Fruit fly (Drosophila melanogaster) whole organism, adult: ENCODE data around the gene CG10185.

Experiments used
- CG11617 ChIP-seq: fragments of 200-800 bp; sonication (Bioruptor generic); optimal IDR thresholded peaks from 2 replicates; lab custom pipeline; 2017; ENCODE audit warnings: mild to moderate bottlenecking, missing biosample characterization, missing genetic modification reagents, missing genetic modification characterization
- CG12768 ChIP-seq: fragments of 200-800 bp; sonication (Bioruptor generic); optimal IDR thresholded peaks from 2 replicates; lab custom pipeline; 2017; ENCODE audit warnings: missing biosample characterization, missing genetic modification characterization, mild to moderate bottlenecking, moderate library complexity, missing genetic modification reagents
- CG14711 ChIP-seq: fragments of 200-800 bp; sonication (Bioruptor generic); optimal IDR thresholded peaks from 2 replicates; lab custom pipeline; 2018; ENCODE audit warnings: missing biosample characterization, mild to moderate bottlenecking, missing genetic modification characterization, moderate library complexity
- CG1620 ChIP-seq: fragments of 200-800 bp; sonication (Bioruptor generic); optimal IDR thresholded peaks from 2 replicates; lab custom pipeline; 2016; ENCODE audit warnings: missing biosample characterization, missing genetic modification characterization
- CG33017 ChIP-seq: fragments of 200-800 bp; sonication (Bioruptor generic); optimal IDR thresholded peaks from 2 replicates; lab custom pipeline; 2018; ENCODE audit warnings: missing biosample characterization, mild to moderate bottlenecking, missing genetic modification characterization, moderate library complexity
- CG5204 ChIP-seq: fragments of 200-800 bp; sonication (Bioruptor generic); optimal IDR thresholded peaks from 2 replicates; lab custom pipeline; 2016; ENCODE audit warnings: missing biosample characterization, missing genetic modification characterization
- CG7045 ChIP-seq: fragments of 200-800 bp; sonication (Bioruptor generic); optimal IDR thresholded peaks from 2 replicates; lab custom pipeline; 2017; ENCODE audit warnings: missing biosample characterization, mild to moderate bottlenecking, missing genetic modification characterization
- CG7101 ChIP-seq: fragments of 200-800 bp; sonication (Bioruptor generic); optimal IDR thresholded peaks from 2 replicates; lab custom pipeline; 2018; ENCODE audit warnings: missing biosample characterization, mild to moderate bottlenecking, missing genetic modification characterization, moderate library complexity
- Clk ChIP-seq: fragments of 200-800 bp; sonication (Bioruptor generic); optimal IDR thresholded peaks from 2 replicates; lab custom pipeline; 2017; ENCODE audit warnings: missing biosample characterization, missing genetic modification characterization
- Crg-1 ChIP-seq: fragments of 200-800 bp; sonication (Bioruptor generic); optimal IDR thresholded peaks from 2 replicates; lab custom pipeline; 2016; ENCODE audit warnings: missing biosample characterization, missing genetic modification characterization
- Hr96 ChIP-seq: fragments of 200-800 bp; sonication (Bioruptor generic); optimal IDR thresholded peaks from 2 replicates; lab custom pipeline; 2016; ENCODE audit warnings: missing biosample characterization, missing genetic modification characterization
- Mnt ChIP-seq: fragments of 200-800 bp; sonication (Bioruptor generic); optimal IDR thresholded peaks from 2 replicates; lab custom pipeline; 2016; ENCODE audit warnings: missing biosample characterization, mild to moderate bottlenecking, missing genetic modification characterization
- bab1 ChIP-seq: fragments of 200-800 bp; sonication (Bioruptor generic); optimal IDR thresholded peaks from 3 replicates; lab custom pipeline; 2019; ENCODE audit warnings: missing biosample characterization, mild to moderate bottlenecking, missing genetic modification characterization, moderate library complexity
- cic ChIP-seq: fragments of 200-800 bp; sonication (Bioruptor generic); optimal IDR thresholded peaks from 2 replicates; lab custom pipeline; 2017; ENCODE audit warnings: missing biosample characterization, mild to moderate bottlenecking, missing genetic modification characterization, moderate library complexity
- cnc ChIP-seq, 2 experiments: fragments of >200 bp; optimal IDR thresholded peaks; 2 replicates each; lab custom pipeline; 2017
- kay ChIP-seq: fragments of 200-800 bp; sonication (Bioruptor generic); peaks from one replicate; lab custom pipeline; 2016; ENCODE audit warnings: missing biosample characterization, missing genetic modification characterization, borderline replicate concordance
- ovo ChIP-seq: fragments of 200-800 bp; sonication (Bioruptor generic); optimal IDR thresholded peaks from 2 replicates; lab custom pipeline; 2016; ENCODE audit warnings: missing biosample characterization, missing genetic modification characterization
- pad ChIP-seq: fragments of 200-800 bp; sonication (Bioruptor generic); optimal IDR thresholded peaks from 3 replicates; lab custom pipeline; 2017; ENCODE audit warnings: missing biosample characterization, missing genetic modification characterization, mild to moderate bottlenecking, moderate library complexity, missing genetic modification reagents
- tj ChIP-seq: fragments of 200-800 bp; sonication (Bioruptor generic); optimal IDR thresholded peaks from 3 replicates; lab custom pipeline; 2017; ENCODE audit warnings: missing biosample characterization, mild to moderate bottlenecking, missing genetic modification characterization, moderate library complexity
- toe ChIP-seq: fragments of 200-800 bp; sonication (Bioruptor generic); optimal IDR thresholded peaks from 2 replicates; lab custom pipeline; 2016; ENCODE audit warnings: missing biosample characterization, missing genetic modification characterization

The CG10185 gene

DNA sequence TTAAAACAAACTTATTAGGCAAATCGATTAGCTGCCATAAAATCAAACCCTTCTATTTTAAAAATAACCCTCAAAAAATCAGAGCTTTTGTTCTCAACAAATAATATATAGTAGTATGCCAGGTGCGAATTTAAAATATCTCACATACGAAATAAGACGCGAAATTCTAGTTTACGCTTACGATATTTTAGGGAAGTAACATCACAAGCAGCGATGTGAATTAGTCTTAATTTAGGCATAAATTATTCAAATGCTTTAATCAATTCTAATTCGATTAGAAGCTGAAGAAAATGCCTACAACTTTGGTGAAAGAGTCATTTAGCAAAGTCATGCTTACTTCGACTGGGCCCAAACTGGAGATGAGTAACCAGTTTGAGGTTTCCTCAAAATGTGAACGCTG, 16.2 kb upstream of the CG10185 start, which contains the start of gene sxe2:
TSS of gene sxe2 (plus strand) at position 301 of the 400 bp plus-strand sequence.
- TF ChIP-seq cnc (optimal IDR thresholded peaks at IDR 0.05; lab: Kevin White, UChicago) = no peak

dm6 chr3R:16082384-16082783, 15.0 kb upstream of the CG10185 start:
- TF ChIP-seq pad (GFP tag; lab: Kevin White, UChicago) = no peak
- no peak for TF ChIP-seq CG7101 (tag; lab: Kevin White, UChicago)
- no peak for TF ChIP-seq CG12768 (GFP tag; lab: Kevin White, UChicago)
- no peak for TF ChIP-seq bab1 (GFP tag; lab: Kevin White, UChicago)
- no peak for TF ChIP-seq cic (GFP tag; lab: Kevin White, UChicago)

dm6 chr3R:16080942-16081589, 13.7 kb upstream of the CG10185 start, which contains the start of gene CG32855:
TSS of gene CG32855 (minus strand) at chr3R:16080992.
- TF ChIP-seq CG5204 (GFP tag; lab: Kevin White, UChicago) = no peak
- no peak for TF ChIP-seq Hr96 (GFP tag; lab: Kevin White, UChicago)
- no peak for TF ChIP-seq CG11617 (GFP tag; lab: Kevin White, UChicago)
- no peak for TF ChIP-seq CG14711 (tag; lab: Kevin White, UChicago)
- TF ChIP-seq bab1 (GFP tag; lab: Kevin White, UChicago) = no peak
- TF ChIP-seq CG12768 (GFP tag; lab: Kevin White, UChicago) = no peak
- TF ChIP-seq cnc (optimal IDR thresholded peaks at IDR 0.05; lab: Kevin White, UChicago) = no peak
- no peak for TF ChIP-seq tj (GFP tag; lab: Kevin White, UChicago)
- TF ChIP-seq toe (GFP tag; lab: Kevin White, UChicago) = no peak
- no peak for TF ChIP-seq CG1620 (GFP tag; lab: Kevin White, UChicago)
- no peak for TF ChIP-seq ovo (GFP tag; lab: Kevin White, UChicago)
- no peak for TF ChIP-seq Mnt
- no peak for TF ChIP-seq kay (GFP tag; lab: Kevin White, UChicago)
- TF ChIP-seq CG7045 (GFP tag; lab: Kevin White, UChicago) = no peak
- no peak for TF ChIP-seq Clk (GFP tag; lab: Kevin White, UChicago)
- TF ChIP-seq pad (GFP tag; lab: Kevin White, UChicago) = no peak
- no peak for TF ChIP-seq cic (GFP tag; lab: Kevin White, UChicago)
- TF ChIP-seq Crg-1 (GFP tag; lab: Kevin White, UChicago) = no peak

DNA sequence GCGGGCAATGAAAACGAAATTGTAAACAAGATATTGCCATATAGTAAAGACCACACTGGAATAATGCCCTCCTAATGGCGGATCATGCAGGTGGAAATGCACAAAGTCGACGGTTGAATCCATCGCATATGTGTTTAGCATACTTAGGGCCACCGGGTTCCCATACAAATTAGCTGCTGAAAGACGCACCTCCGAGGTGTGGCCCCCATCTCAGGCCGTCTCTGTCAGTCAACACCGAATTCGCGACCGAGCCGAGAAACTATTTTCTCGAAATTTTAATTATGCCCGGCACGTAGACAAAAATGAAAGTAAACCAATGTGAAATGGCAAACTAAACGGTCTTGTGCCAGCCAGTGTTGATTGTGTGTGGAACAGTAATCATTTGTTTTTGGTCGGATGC, 10.9 kb upstream of the CG10185 start:
- TF ChIP-seq Mnt (no peak), cic (GFP tag; lab: Kevin White, UChicago) (no peak), bab1 (GFP tag; lab: Kevin White, UChicago) (no peak), kay (GFP tag; lab: Kevin White, UChicago) (no peak), CG7045 (GFP tag; lab: Kevin White, UChicago) (no peak), CG1620 (GFP tag; lab: Kevin White, UChicago) (no peak), tj (GFP tag; lab: Kevin White, UChicago) (no peak), toe (GFP tag; lab: Kevin White, UChicago) (no peak), CG5204 (GFP tag; lab: Kevin White, UChicago) (no peak), CG11617 (GFP tag; lab: Kevin White, UChicago) (no peak), pad (GFP tag; lab: Kevin White, UChicago) (no peak), cnc (optimal IDR thresholded peaks at IDR 0.05; lab: Kevin White, UChicago) (no peak), CG7101 (tag; lab: Kevin White, UChicago) (no peak), CG14711 (tag; lab: Kevin White, UChicago) (no peak), Hr96 (GFP tag; lab: Kevin White, UChicago) (no peak), CG12768 (GFP tag; lab: Kevin White, UChicago) (no peak), ovo (GFP tag; lab: Kevin White, UChicago) (no peak), CG33017 (tag; lab: Kevin White, UChicago) (no peak)

DNA sequence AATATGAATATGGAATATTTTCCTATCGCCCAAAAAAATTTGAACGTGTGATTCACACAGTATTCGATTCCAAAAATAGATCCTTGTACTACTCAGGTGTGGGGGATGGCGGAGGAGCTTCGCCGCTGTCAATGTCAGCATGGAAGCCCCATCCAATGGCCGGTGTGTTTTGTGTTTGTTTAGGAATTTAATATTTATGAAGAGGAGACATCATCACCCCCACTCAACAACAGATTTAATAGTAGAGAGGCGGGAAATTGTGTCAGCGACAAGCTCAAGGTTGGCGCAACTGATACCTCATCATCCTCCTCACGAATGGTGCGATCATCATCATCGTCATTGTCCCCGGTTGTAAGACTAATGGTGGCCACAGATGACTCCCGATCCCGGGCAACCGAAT, 6.7 kb upstream of the CG10185 start:
- no peak for TF ChIP-seq bab1 (GFP tag; lab: Kevin White, UChicago)
- TF ChIP-seq Crg-1 (GFP tag; lab: Kevin White, UChicago) = no peak
- no peak for TF ChIP-seq toe (GFP tag; lab: Kevin White, UChicago)

- TF ChIP-seq cic (GFP tag; lab: Kevin White, UChicago) (no peak), CG12768 (GFP tag; lab: Kevin White, UChicago) (no peak), CG7045 (GFP tag; lab: Kevin White, UChicago) (no peak), CG5204 (GFP tag; lab: Kevin White, UChicago) (no peak), pad (GFP tag; lab: Kevin White, UChicago) (no peak), CG7101 (tag; lab: Kevin White, UChicago) (no peak), Clk (GFP tag; lab: Kevin White, UChicago) (no peak)
Observed at dm6 chr3R:16072581-16072908, 5.2 kb upstream of the CG10185 start.
